Worm (Caenorhabditis elegans) whole organism, L4/young adult: ENCODE data around the gene C13C4.6.

ENCODE experiments used
- dao-5 ChIP-seq: sonication (generic microtip); optimal IDR thresholded peaks from 2 replicates; lab custom pipeline; 2016; ENCODE audit warnings: missing genotype, missing genetic modification characterization, moderate library complexity, missing compliant biosample characterization
- him-1 ChIP-seq: sonication (generic microtip); optimal IDR thresholded peaks from 2 replicates; lab custom pipeline; 2016; ENCODE audit warnings: missing genotype, missing genetic modification reagents, missing genetic modification characterization, missing compliant biosample characterization

ce11 chrV:12091759-12092158 is 29.6 kb upstream of the C13C4.6 start, which contains the start of gene nhr-206:
- TF ChIP-seq him-1: no peak
- no peak for TF ChIP-seq dao-5 (tag; lab: Kevin White, UChicago)
